2 fruit fly cellular contexts compared by ENCODE assay signal in the genomic region with DNA sequence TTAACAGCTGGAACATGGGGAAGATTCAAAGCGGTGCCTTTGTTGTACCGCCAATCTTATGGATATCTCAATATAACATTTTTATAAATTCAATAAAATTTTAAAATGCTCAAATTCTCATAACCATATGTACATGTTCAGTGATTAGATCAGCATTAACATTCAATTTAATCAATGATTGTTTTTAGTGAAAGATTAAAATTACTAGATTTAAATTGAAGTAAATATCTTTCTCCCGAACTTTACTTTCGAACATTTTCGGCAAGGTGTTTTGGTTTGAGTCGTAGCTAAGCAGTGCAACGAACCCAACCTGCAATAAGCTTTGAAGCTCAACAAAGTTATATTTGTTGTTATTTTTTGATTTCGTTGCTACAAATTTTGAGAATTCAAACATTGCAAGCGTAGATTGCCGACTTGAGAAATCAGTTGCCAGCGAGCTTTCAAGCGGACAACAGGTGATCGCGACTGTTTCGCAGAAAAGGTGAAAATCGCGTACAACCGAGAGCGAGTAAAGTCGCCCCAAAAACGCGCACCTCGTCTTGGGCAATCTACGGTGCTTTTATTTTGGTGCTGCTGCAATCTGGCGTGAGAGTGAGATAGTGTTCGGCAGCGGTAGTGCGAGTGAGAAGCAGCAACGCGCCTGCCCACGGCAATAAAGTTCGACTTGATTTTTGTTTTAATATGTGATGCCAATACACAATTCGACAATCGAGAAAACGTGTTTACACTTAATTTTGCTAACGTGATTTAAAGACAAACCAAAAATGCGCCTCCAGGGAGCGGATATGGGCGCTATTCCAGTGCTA.
TF ChIP-seq lines count a peak whose summit lies in the region.

A gene (plus strand): TSS at position 423 of the 806 bp plus-strand sequence.

TF ChIP-seq in whole organism, embryonic, 481 proteins besides CTCF, POLR2A, EP300 and RAD21 (continued from another document and continues in another):
- TF ChIP-seq her (GFP tag; optimal IDR thresholded peaks at IDR 0.05; lab: Kevin White, UChicago) = no peak
- TF ChIP-seq ab (GFP tag; optimal IDR thresholded peaks at IDR 0.05; lab: Kevin White, UChicago) = no peak
- no peak for TF ChIP-seq cg (GFP tag; optimal IDR thresholded peaks at IDR 0.05; lab: Kevin White, UChicago)
- no peak for TF ChIP-seq Stat92E (GFP tag; optimal IDR thresholded peaks at IDR 0.05; lab: Kevin White, UChicago)
- TF ChIP-seq Dp (GFP tag; optimal IDR thresholded peaks at IDR 0.05; lab: Kevin White, UChicago) = no peak
- no peak for TF ChIP-seq tup (GFP tag; optimal IDR thresholded peaks at IDR 0.05; lab: Kevin White, UChicago)
- no peak for TF ChIP-seq HmgD (GFP tag; optimal IDR thresholded peaks at IDR 0.05; lab: Kevin White, UChicago)
- TF ChIP-seq CrebB (tag; optimal IDR thresholded peaks at IDR 0.05; lab: Kevin White, UChicago) = peak; percentile 23
- no peak for TF ChIP-seq org-1 (GFP tag; optimal IDR thresholded peaks at IDR 0.05; lab: Kevin White, UChicago)
- TF ChIP-seq CG32767 (GFP tag; IDR thresholded peaks at IDR 0.05; lab: Robert Waterston, UW) = no peak
- no peak for TF ChIP-seq zfh1 (GFP tag; IDR thresholded peaks at IDR 0.05; lab: Robert Waterston, UW)
- TF ChIP-seq CG14965 (GFP tag; optimal IDR thresholded peaks at IDR 0.05; lab: Kevin White, UChicago; ENCODE audit: borderline replicate concordance) = no peak
- no peak for TF ChIP-seq fd102C (GFP tag; optimal IDR thresholded peaks at IDR 0.05; lab: Kevin White, UChicago)
- TF ChIP-seq Ets97D (GFP tag; optimal IDR thresholded peaks at IDR 0.05; lab: Kevin White, UChicago) = peak; percentile 17
- TF ChIP-seq CG7928 (GFP tag; optimal IDR thresholded peaks at IDR 0.05; lab: Kevin White, UChicago) = no peak
- TF ChIP-seq sr (GFP tag; IDR thresholded peaks at IDR 0.05; lab: Robert Waterston, UW) = peak; percentile 71
- TF ChIP-seq fd3F (GFP tag; optimal IDR thresholded peaks at IDR 0.05; lab: Kevin White, UChicago) = peak; percentile 27
- TF ChIP-seq Lpt (GFP tag; optimal IDR thresholded peaks at IDR 0.05; lab: Kevin White, UChicago) = no peak
- no peak; the same call in 1 of the 2 replicates for TF ChIP-seq Xrp1 (GFP tag; IDR thresholded peaks at IDR 0.05; lab: Robert Waterston, UW)
- TF ChIP-seq CG8765 (GFP tag; IDR thresholded peaks at IDR 0.05; lab: Robert Waterston, UW) = no peak
- no peak for TF ChIP-seq crc (GFP tag; optimal IDR thresholded peaks at IDR 0.05; lab: Kevin White, UChicago)
- no peak for TF ChIP-seq Fer1 (GFP tag; optimal IDR thresholded peaks at IDR 0.05; lab: Kevin White, UChicago)
- TF ChIP-seq lmd (GFP tag; IDR thresholded peaks at IDR 0.05; lab: Robert Waterston, UW) = no peak
- peak; percentile 24 for TF ChIP-seq Meics (GFP tag; optimal IDR thresholded peaks at IDR 0.05; lab: Kevin White, UChicago)
- TF ChIP-seq CG34422 (GFP tag; IDR thresholded peaks at IDR 0.05; lab: Robert Waterston, UW) = no peak
- no peak for TF ChIP-seq Mrtf (GFP tag; IDR thresholded peaks at IDR 0.05; lab: Robert Waterston, UW)
- TF ChIP-seq nmo (GFP tag; optimal IDR thresholded peaks at IDR 0.05; lab: Kevin White, UChicago) = no peak
- TF ChIP-seq scrt (GFP tag; optimal IDR thresholded peaks at IDR 0.05; lab: Kevin White, UChicago) = no peak
- TF ChIP-seq gem (tag; optimal IDR thresholded peaks at IDR 0.05; lab: Kevin White, UChicago) = peak; percentile 53
- TF ChIP-seq Sox100B (GFP tag; optimal IDR thresholded peaks at IDR 0.05; lab: Kevin White, UChicago) = no peak
- no peak for TF ChIP-seq CG30020 (tag; optimal IDR thresholded peaks at IDR 0.05; lab: Kevin White, UChicago)
- TF ChIP-seq CG12071 (GFP tag; optimal IDR thresholded peaks at IDR 0.05; lab: Kevin White, UChicago) = no peak
- TF ChIP-seq CG6683 (GFP tag; optimal IDR thresholded peaks at IDR 0.05; lab: Kevin White, UChicago) = no peak
- no peak for TF ChIP-seq TFAM (GFP tag; optimal IDR thresholded peaks at IDR 0.05; lab: Kevin White, UChicago)
- no peak for TF ChIP-seq aop (GFP tag; IDR thresholded peaks at IDR 0.05; lab: Robert Waterston, UW)
- no peak for TF ChIP-seq CG16813 (GFP tag; IDR thresholded peaks at IDR 0.05; lab: Robert Waterston, UW; ENCODE audit: partially characterized antibody)
- TF ChIP-seq CG13624 (GFP tag; optimal IDR thresholded peaks at IDR 0.05; lab: Kevin White, UChicago) = peak; percentile 20
- no peak for TF ChIP-seq CG14014 (GFP tag; IDR thresholded peaks at IDR 0.05; lab: Robert Waterston, UW)
- TF ChIP-seq ken (GFP tag; IDR thresholded peaks at IDR 0.05; lab: Robert Waterston, UW) = no peak
- TF ChIP-seq NFAT (GFP tag; IDR thresholded peaks at IDR 0.05; lab: Robert Waterston, UW) = no peak
- TF ChIP-seq CG11504 (tag; optimal IDR thresholded peaks at IDR 0.05; lab: Kevin White, UChicago) = no peak
- peak; percentile 9 for TF ChIP-seq CG10543 (GFP tag; optimal IDR thresholded peaks at IDR 0.05; lab: Kevin White, UChicago)
- no peak for TF ChIP-seq z (GFP tag; IDR thresholded peaks at IDR 0.05; lab: Robert Waterston, UW)
- no peak for TF ChIP-seq CG1792 (GFP tag; optimal IDR thresholded peaks at IDR 0.05; lab: Kevin White, UChicago)
- no peak for TF ChIP-seq jing (GFP tag; optimal IDR thresholded peaks at IDR 0.05; lab: Kevin White, UChicago)
- peak; percentile 5 for TF ChIP-seq CG12769 (tag; optimal IDR thresholded peaks at IDR 0.05; lab: Kevin White, UChicago)
- TF ChIP-seq Dbx (GFP tag; IDR thresholded peaks at IDR 0.05; lab: Robert Waterston, UW) = peak; percentile 59; the same call in 2 of the 3 replicates
- no peak for TF ChIP-seq danr (GFP tag; IDR thresholded peaks at IDR 0.05; lab: Robert Waterston, UW)
- TF ChIP-seq HLH3B (GFP tag; IDR thresholded peaks at IDR 0.05; lab: Robert Waterston, UW) = peak; percentile 19; the same call in 1 of the 2 replicates
- TF ChIP-seq Gug (GFP tag; IDR thresholded peaks at IDR 0.05; lab: Robert Waterston, UW) = no peak
- TF ChIP-seq CG11085 (GFP tag; IDR thresholded peaks at IDR 0.05; lab: Robert Waterston, UW) = no peak
- TF ChIP-seq CG8478 (optimal IDR thresholded peaks at IDR 0.05; lab: Kevin White, UChicago) = no peak
- no peak for TF ChIP-seq crol (GFP tag; IDR thresholded peaks at IDR 0.05; lab: Robert Waterston, UW)
- no peak for TF ChIP-seq CG4282 (GFP tag; optimal IDR thresholded peaks at IDR 0.05; lab: Kevin White, UChicago)
- no peak for TF ChIP-seq CG12155 (GFP tag; optimal IDR thresholded peaks at IDR 0.05; lab: Kevin White, UChicago)
- peak; percentile 43; the same call in 1 of the 2 replicates for TF ChIP-seq slbo (GFP tag; IDR thresholded peaks at IDR 0.05; lab: Robert Waterston, UW)
- no peak for TF ChIP-seq corto (GFP tag; optimal IDR thresholded peaks at IDR 0.05; lab: Kevin White, UChicago)
- peak; percentile 18 for TF ChIP-seq tio (GFP tag; optimal IDR thresholded peaks at IDR 0.05; lab: Kevin White, UChicago)
- TF ChIP-seq dm (GFP tag; optimal IDR thresholded peaks at IDR 0.05; lab: Kevin White, UChicago) = no peak
- TF ChIP-seq GATAe (GFP tag; conservative IDR thresholded peaks at IDR 0.05; lab: Robert Waterston, UW) = no peak
- no peak for TF ChIP-seq CG6175 (GFP tag; IDR thresholded peaks at IDR 0.05; lab: Robert Waterston, UW)
- TF ChIP-seq CG2889 (GFP tag; IDR thresholded peaks at IDR 0.05; lab: Robert Waterston, UW) = no peak
- peak; percentile 29 for TF ChIP-seq Lhr (GFP tag; optimal IDR thresholded peaks at IDR 0.05; lab: Kevin White, UChicago)
- TF ChIP-seq CG16779 (GFP tag; IDR thresholded peaks at IDR 0.05; lab: Robert Waterston, UW) = no peak

TF ChIP-seq in whole organism, prepupa, 60 proteins besides CTCF, POLR2A, EP300 and RAD21 (continued from another document):
- peak; percentile 75 for TF ChIP-seq dsx (GFP tag; optimal IDR thresholded peaks at IDR 0.05; lab: Kevin White, UChicago; ENCODE audit: poor library complexity, severe bottlenecking)
- peak; percentile 34 for TF ChIP-seq Eip75B (GFP tag; optimal IDR thresholded peaks at IDR 0.05; lab: Kevin White, UChicago)
- TF ChIP-seq lz (GFP tag; optimal IDR thresholded peaks at IDR 0.05; lab: Kevin White, UChicago) = peak; percentile 33
- TF ChIP-seq CG32006 (GFP tag; optimal IDR thresholded peaks at IDR 0.05; lab: Kevin White, UChicago) = peak; percentile 64
- peak; percentile 41 for TF ChIP-seq Met (GFP tag; optimal IDR thresholded peaks at IDR 0.05; lab: Kevin White, UChicago)
- no peak for TF ChIP-seq CG16779 (tag; optimal IDR thresholded peaks at IDR 0.05; lab: Kevin White, UChicago)
- peak; percentile 53 for TF ChIP-seq topi (GFP tag; optimal IDR thresholded peaks at IDR 0.05; lab: Kevin White, UChicago)
- TF ChIP-seq CG8632 (GFP tag; optimal IDR thresholded peaks at IDR 0.05; lab: Kevin White, UChicago) = peak; percentile 55
- TF ChIP-seq Sox15 (GFP tag; optimal IDR thresholded peaks at IDR 0.05; lab: Kevin White, UChicago) = no peak
- TF ChIP-seq CG1621 (tag; optimal IDR thresholded peaks at IDR 0.05; lab: Kevin White, UChicago) = no peak
- TF ChIP-seq CG8319 (GFP tag; optimal IDR thresholded peaks at IDR 0.05; lab: Kevin White, UChicago) = no peak
